Worm (Caenorhabditis elegans) whole organism, midembryonic: ENCODE measurements around the gene C05C9.3.

Experiments
- T22C8.4 ChIP-seq: fragments of 200-800 bp; sonication (Bioruptor generic); IDR thresholded peaks from 2 replicates; pipeline ENCODE4 v1.3.6; 2022; ENCODE audit warnings: missing genetic modification characterization, missing compliant biosample characterization
- cog-1 ChIP-seq: sonication (generic microtip); optimal IDR thresholded peaks from 2 replicates; lab custom pipeline; 2016; ENCODE audit warnings: missing genetic modification characterization, missing compliant biosample characterization
- flt-1 ChIP-seq: fragments of 200-800 bp; sonication (Bioruptor generic); IDR thresholded peaks from 2 replicates; pipeline ENCODE4 v1.3.6; 2022; ENCODE audit warnings: missing genetic modification characterization, missing compliant biosample characterization
- klf-2 ChIP-seq: fragments of 200-800 bp; sonication (Bioruptor generic); conservative IDR thresholded peaks from 2 replicates; pipeline ENCODE4 v1.3.6; 2022; ENCODE audit warnings: missing genetic modification reagents, missing genetic modification characterization, missing compliant biosample characterization
- med-1 ChIP-seq: sonication (generic microtip); optimal IDR thresholded peaks from 2 replicates; lab custom pipeline; 2017; ENCODE audit warnings: missing genetic modification characterization, mild to moderate bottlenecking, missing compliant biosample characterization, antibody characterized with exemption, missing genetic modification reagents; ENCODE audit not compliant: insufficient read depth
- ref-1 ChIP-seq: fragments of 200-800 bp; sonication (Bioruptor generic); conservative IDR thresholded peaks from 2 replicates; pipeline ENCODE4 v1.3.6; 2022; ENCODE audit warnings: missing genetic modification reagents, missing genetic modification characterization, missing compliant biosample characterization
- tab-1 ChIP-seq: fragments of 200-800 bp; sonication (Bioruptor generic); IDR thresholded peaks from 2 replicates; pipeline ENCODE4 v1.3.6; 2022; ENCODE audit warnings: missing genetic modification characterization, missing compliant biosample characterization
- ztf-23 ChIP-seq: fragments of 200-800 bp; sonication (Bioruptor generic); IDR thresholded peaks from 2 replicates; pipeline ENCODE4 v1.3.6; 2022; ENCODE audit warnings: missing genetic modification reagents, missing genetic modification characterization, missing compliant biosample characterization
- ztf-29 ChIP-seq: fragments of 200-800 bp; sonication (Bioruptor generic); IDR thresholded peaks from 2 replicates; pipeline ENCODE4 v1.3.6; 2022; ENCODE audit warnings: missing genetic modification reagents, missing genetic modification characterization, missing compliant biosample characterization

Gene C05C9.3

ce11 chrX:11123998-11124397 is 28.6 kb downstream of the C05C9.3 start:
- TF ChIP-seq T22C8.4 (GFP tag; lab: Robert Waterston, UW), result no peak
- no peak for TF ChIP-seq ztf-23 (GFP tag; lab: Robert Waterston, UW)
- no peak for TF ChIP-seq tab-1 (GFP tag; lab: Robert Waterston, UW)
- TF ChIP-seq flt-1 (GFP tag; lab: Robert Waterston, UW), result no peak
- TF ChIP-seq ztf-29, result no peak
- no peak for TF ChIP-seq klf-2 (GFP tag; lab: Robert Waterston, UW)
- TF ChIP-seq med-1, result no peak
- no peak for TF ChIP-seq ref-1 (GFP tag; lab: Robert Waterston, UW)
- no peak for TF ChIP-seq cog-1 (tag; lab: Kevin White, UChicago)

- no peak for TF ChIP-seq cog-1 (tag; lab: Kevin White, UChicago)
- no peak for TF ChIP-seq T22C8.4 (GFP tag; lab: Robert Waterston, UW)
- TF ChIP-seq ztf-23 (GFP tag; lab: Robert Waterston, UW), result no peak
- no peak for TF ChIP-seq flt-1 (GFP tag; lab: Robert Waterston, UW)
- TF ChIP-seq klf-2 (GFP tag; lab: Robert Waterston, UW), result no peak
- no peak for TF ChIP-seq med-1
- TF ChIP-seq ztf-29, result no peak
- no peak for TF ChIP-seq ref-1 (GFP tag; lab: Robert Waterston, UW)
- TF ChIP-seq tab-1 (GFP tag; lab: Robert Waterston, UW), result no peak
These were observed 30.2 kb downstream of the C05C9.3 start for ce11 chrX:11122412-11122811.

- TF ChIP-seq T22C8.4 (GFP tag; lab: Robert Waterston, UW), result no peak
- TF ChIP-seq tab-1 (GFP tag; lab: Robert Waterston, UW), result no peak
- TF ChIP-seq klf-2 (GFP tag; lab: Robert Waterston, UW), result no peak
- TF ChIP-seq ztf-23 (GFP tag; lab: Robert Waterston, UW), result no peak
- no peak for TF ChIP-seq ztf-29
- no peak for TF ChIP-seq cog-1 (tag; lab: Kevin White, UChicago)
These were observed 31.8 kb downstream of the C05C9.3 start, which contains the start of gene R08B4.3 for ce11 chrX:11120808-11121207. R08B4.3 (minus strand) TSS chrX:11121005.

ce11 chrX:11116723-11117122 is 35.9 kb downstream of the C05C9.3 start, which contains the start of gene nlp-66:
nlp-66 (minus strand) TSS chrX:11116823.
- no peak for TF ChIP-seq tab-1 (GFP tag; lab: Robert Waterston, UW)
- no peak for TF ChIP-seq T22C8.4 (GFP tag; lab: Robert Waterston, UW)
- TF ChIP-seq med-1, result no peak
- no peak for TF ChIP-seq cog-1 (tag; lab: Kevin White, UChicago)
- TF ChIP-seq klf-2 (GFP tag; lab: Robert Waterston, UW), result no peak

- TF ChIP-seq med-1 (no peak), flt-1 (GFP tag; lab: Robert Waterston, UW) (no peak), klf-2 (GFP tag; lab: Robert Waterston, UW) (no peak), cog-1 (tag; lab: Kevin White, UChicago) (no peak), ztf-29 (no peak), ztf-23 (GFP tag; lab: Robert Waterston, UW) (no peak), tab-1 (GFP tag; lab: Robert Waterston, UW) (no peak)
These were observed 38.2 kb downstream of the C05C9.3 start for ce11 chrX:11114420-11114819.

ce11 chrX:11109200-11109599 is 43.4 kb downstream of the C05C9.3 start, which contains the start of gene grd-1:
grd-1 (plus strand) TSS chrX:11109440.
- TF ChIP-seq med-1 (no peak), ref-1 (GFP tag; lab: Robert Waterston, UW) (no peak), cog-1 (tag; lab: Kevin White, UChicago) (no peak), klf-2 (GFP tag; lab: Robert Waterston, UW) (no peak), tab-1 (GFP tag; lab: Robert Waterston, UW) (no peak), flt-1 (GFP tag; lab: Robert Waterston, UW) (no peak), T22C8.4 (GFP tag; lab: Robert Waterston, UW) (no peak), ztf-23 (GFP tag; lab: Robert Waterston, UW) (no peak), ztf-29 (no peak)

- no peak for TF ChIP-seq med-1
- no peak for TF ChIP-seq ztf-29
- no peak for TF ChIP-seq cog-1 (tag; lab: Kevin White, UChicago)
- no peak for TF ChIP-seq klf-2 (GFP tag; lab: Robert Waterston, UW)
- TF ChIP-seq T22C8.4 (GFP tag; lab: Robert Waterston, UW), result no peak
- TF ChIP-seq ref-1 (GFP tag; lab: Robert Waterston, UW), result no peak
These were observed 45.5 kb downstream of the C05C9.3 start, which contains the start of gene clc-17 for ce11 chrX:11107076-11107475. clc-17 (plus strand) TSS chrX:11107376.

ce11 chrX:11104883-11105629 is 47.6 kb downstream of the C05C9.3 start, which contains the start of gene W02H3.1:
W02H3.1 (minus strand) TSS chrX:11105460.
- TF ChIP-seq tab-1 (GFP tag; lab: Robert Waterston, UW) (no peak), ztf-23 (GFP tag; lab: Robert Waterston, UW) (no peak), cog-1 (tag; lab: Kevin White, UChicago) (no peak), klf-2 (GFP tag; lab: Robert Waterston, UW) (no peak), ztf-29 (no peak), med-1 (no peak), flt-1 (GFP tag; lab: Robert Waterston, UW) (no peak), ref-1 (GFP tag; lab: Robert Waterston, UW) (no peak), T22C8.4 (GFP tag; lab: Robert Waterston, UW) (no peak)

ce11 chrX:11103173-11103572 is 49.4 kb downstream of the C05C9.3 start:
- TF ChIP-seq ref-1 (GFP tag; lab: Robert Waterston, UW) (no peak), T22C8.4 (GFP tag; lab: Robert Waterston, UW) (no peak), med-1 (no peak), ztf-23 (GFP tag; lab: Robert Waterston, UW) (no peak), ztf-29 (no peak), flt-1 (GFP tag; lab: Robert Waterston, UW) (no peak), cog-1 (tag; lab: Kevin White, UChicago) (no peak), klf-2 (GFP tag; lab: Robert Waterston, UW) (no peak), tab-1 (GFP tag; lab: Robert Waterston, UW) (no peak)
